Worm (Caenorhabditis elegans) whole organism, L4 larva: ENCODE results near the gene Y62H9A.1.

ENCODE experiments used
- T20F7.1 ChIP-seq: fragments of 200-800 bp; sonication (Bioruptor generic); optimal IDR thresholded peaks from 2 replicates; lab custom pipeline; 2018; ENCODE audit warnings: mild to moderate bottlenecking, missing genetic modification characterization, missing compliant biosample characterization
- Y48G9A.11 ChIP-seq: fragments of 200-800 bp; sonication (Bioruptor generic); IDR thresholded peaks from 2 replicates; pipeline ENCODE4 v1.3.6; 2022; ENCODE audit warnings: missing genetic modification reagents, missing genetic modification characterization, missing compliant biosample characterization
- ama-1 ChIP-seq: fragments of 150-350 bp; optimal IDR thresholded peaks from 2 replicates; lab custom pipeline; 2014; ENCODE audit warnings: inconsistent platforms, mixed read lengths
- attf-4 ChIP-seq: sonication (generic microtip); optimal IDR thresholded peaks from 3 replicates; lab custom pipeline; 2017; ENCODE audit warnings: missing biosample characterization, missing genetic modification characterization
- cey-2 ChIP-seq: sonication (generic microtip); optimal IDR thresholded peaks from 3 replicates; lab custom pipeline; 2017; ENCODE audit warnings: missing genetic modification characterization, mild to moderate bottlenecking, missing compliant biosample characterization, antibody characterized with exemption, borderline replicate concordance; ENCODE audit not compliant: insufficient read depth
- daf-19 ChIP-seq: fragments of 200-800 bp; sonication (Bioruptor generic); conservative IDR thresholded peaks from 2 replicates; pipeline ENCODE4 v1.3.6; 2022; ENCODE audit warnings: missing genetic modification characterization, missing compliant biosample characterization
- daf-8 ChIP-seq: fragments of 200-800 bp; sonication (Bioruptor generic); IDR thresholded peaks from 2 replicates; pipeline ENCODE4 v1.3.6; 2022; ENCODE audit warnings: missing genetic modification characterization, missing compliant biosample characterization
- dmd-6 ChIP-seq: fragments of 200-800 bp; sonication (Bioruptor generic); IDR thresholded peaks from 2 replicates; pipeline ENCODE4 v1.3.6; 2022; ENCODE audit warnings: missing genetic modification reagents, missing genetic modification characterization, missing compliant biosample characterization
- dpl-1 ChIP-seq: fragments of 150-350 bp; optimal IDR thresholded peaks from 2 replicates; lab custom pipeline; 2014; ENCODE audit warnings: missing biosample characterization, missing genetic modification reagents, missing genetic modification characterization
- fos-1 ChIP-seq: fragments of 150-350 bp; optimal IDR thresholded peaks from 2 replicates; lab custom pipeline; 2014; ENCODE audit warnings: missing biosample characterization, missing genetic modification characterization
- hmg-1.1 ChIP-seq: fragments of 200-800 bp; sonication (Bioruptor generic); IDR thresholded peaks from 2 replicates; pipeline ENCODE4 v1.3.6; 2022; ENCODE audit warnings: missing genetic modification reagents, missing genetic modification characterization, missing compliant biosample characterization
- lin-1 ChIP-seq: fragments of 200-800 bp; sonication (Bioruptor generic); IDR thresholded peaks from 2 replicates; pipeline ENCODE4 v1.3.6; 2022; ENCODE audit warnings: missing genetic modification reagents, missing genetic modification characterization, missing compliant biosample characterization
- lir-3 ChIP-seq: sonication (generic microtip); optimal IDR thresholded peaks from 2 replicates; lab custom pipeline; 2016; ENCODE audit warnings: mild to moderate bottlenecking, missing genetic modification characterization, missing compliant biosample characterization
- madf-5 ChIP-seq, 2 experiments: fragments of 200-800 bp; sonication (Bioruptor generic); IDR thresholded peaks; 2 replicates each; pipeline ENCODE4 v1.3.6; 2022; ENCODE audit warnings: missing compliant biosample characterization in 2 of 2, missing genetic modification characterization in 2 of 2
- mxl-3 ChIP-seq: fragments of 200-800 bp; sonication (Bioruptor generic); optimal IDR thresholded peaks from 2 replicates; lab custom pipeline; 2018; ENCODE audit warnings: mild to moderate bottlenecking, missing genetic modification characterization, missing compliant biosample characterization
- nhr-10 ChIP-seq: fragments of 150-350 bp; optimal IDR thresholded peaks from 2 replicates; lab custom pipeline; 2014; ENCODE audit warnings: missing biosample characterization, missing genetic modification characterization
- nhr-102 ChIP-seq: sonication (generic microtip); optimal IDR thresholded peaks from 2 replicates; lab custom pipeline; 2016; ENCODE audit warnings: mild to moderate bottlenecking, missing genetic modification characterization, moderate library complexity, missing compliant biosample characterization
- nhr-11 ChIP-seq: fragments of 150-350 bp; optimal IDR thresholded peaks from 2 replicates; lab custom pipeline; 2014; ENCODE audit warnings: missing biosample characterization, missing genetic modification characterization
- nhr-111 ChIP-seq: fragments of 200-800 bp; sonication (Bioruptor generic); optimal IDR thresholded peaks from 2 replicates; lab custom pipeline; 2018; ENCODE audit warnings: mild to moderate bottlenecking, missing genetic modification characterization, missing compliant biosample characterization
- nhr-41 ChIP-seq: fragments of 200-800 bp; sonication (Bioruptor generic); IDR thresholded peaks from 2 replicates; pipeline ENCODE4 v1.3.6; 2022; ENCODE audit warnings: missing genetic modification reagents, missing genetic modification characterization, missing compliant biosample characterization
- nhr-6 ChIP-seq: fragments of 150-350 bp; optimal IDR thresholded peaks from 2 replicates; lab custom pipeline; 2014; ENCODE audit warnings: missing biosample characterization, missing genetic modification characterization
- nhr-76 ChIP-seq: fragments of 150-350 bp; optimal IDR thresholded peaks from 2 replicates; lab custom pipeline; 2014; ENCODE audit warnings: missing biosample characterization, missing genetic modification characterization
- nhr-77 ChIP-seq: fragments of 150-350 bp; optimal IDR thresholded peaks from 2 replicates; lab custom pipeline; 2014; ENCODE audit warnings: missing biosample characterization, missing genetic modification characterization
- pha-4 ChIP-seq, 2 experiments: fragments of 150-350 bp in 1 of 2; fragments of 200-800 bp in 1 of 2; sonication (Bioruptor generic) in 1 of 2; IDR thresholded peaks in 1 of 2; optimal IDR thresholded peaks in 1 of 2; 2 replicates each; pipeline versions ENCODE4 v1.3.6 to Lab custom; 2014 to 2022; ENCODE audit warnings: missing genetic modification characterization in 2 of 2, missing genetic modification reagents in 2 of 2, missing biosample characterization in 1 of 2, missing compliant biosample characterization in 1 of 2
- php-3 ChIP-seq: fragments of 200-800 bp; sonication (Bioruptor generic); IDR thresholded peaks from 2 replicates; pipeline ENCODE4 v1.3.6; 2022; ENCODE audit warnings: missing genetic modification reagents, missing genetic modification characterization, missing compliant biosample characterization
- sdz-12 ChIP-seq: fragments of 200-800 bp; sonication (Bioruptor generic); optimal IDR thresholded peaks from 2 replicates; lab custom pipeline; 2018; ENCODE audit warnings: mild to moderate bottlenecking, missing genetic modification characterization, missing compliant biosample characterization
- snpc-4 ChIP-seq: fragments of 150-350 bp; optimal IDR thresholded peaks from 2 replicates; lab custom pipeline; 2014; ENCODE audit warnings: missing biosample characterization, missing genetic modification characterization
- unc-62 ChIP-seq, 3 experiments: fragments of 150-350 bp in 1 of 3; sonication (generic microtip); optimal IDR thresholded peaks in 2 of 3; peaks in 1 of 3; 1 replicate in 1 of 3; 2 replicates in 2 of 3; lab custom pipeline; 2014 to 2017; ENCODE audit warnings: missing biosample characterization in 3 of 3, missing genetic modification characterization in 3 of 3, missing genetic modification reagents in 3 of 3, missing genotype in 1 of 3
- zag-1 ChIP-seq: fragments of 150-350 bp; optimal IDR thresholded peaks from 2 replicates; lab custom pipeline; 2014; ENCODE audit warnings: missing biosample characterization, missing genetic modification characterization
- zfp-2 ChIP-seq: sonication (generic microtip); optimal IDR thresholded peaks from 2 replicates; lab custom pipeline; 2016; ENCODE audit warnings: mild to moderate bottlenecking, missing genetic modification characterization, missing compliant biosample characterization
- zip-11 ChIP-seq: fragments of 200-800 bp; sonication (Bioruptor generic); IDR thresholded peaks from 2 replicates; pipeline ENCODE4 v1.3.6; 2022; ENCODE audit warnings: missing genetic modification characterization, missing compliant biosample characterization
- zip-2 ChIP-seq: fragments of 150-350 bp; optimal IDR thresholded peaks from 2 replicates; lab custom pipeline; 2014; ENCODE audit warnings: missing biosample characterization, missing genetic modification characterization

Y62H9A.1 gene

DNA sequence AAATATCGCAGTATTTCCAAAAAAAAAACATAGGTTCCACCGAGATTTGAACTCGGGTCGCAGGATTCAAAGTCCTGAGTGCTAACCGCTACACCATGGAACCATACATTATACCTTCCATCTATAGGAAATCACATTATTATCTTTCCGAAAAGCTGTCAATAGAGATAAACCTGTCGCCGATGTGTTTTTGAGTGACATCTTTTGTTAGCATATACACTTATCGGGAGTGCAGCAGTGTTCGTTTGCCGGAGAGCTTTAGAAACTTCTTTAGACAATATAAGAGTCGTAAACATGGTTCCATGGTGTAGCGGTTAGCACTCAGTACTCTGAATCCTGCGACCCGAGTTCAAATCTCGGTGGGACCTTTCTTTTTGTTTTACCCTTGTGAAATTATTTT is 3.1 kb upstream of the Y62H9A.1 start (continued):
- TF ChIP-seq cey-2 (tag; lab: Kevin White, UChicago) = no peak
- TF ChIP-seq php-3 (GFP tag; lab: Robert Waterston, UW) = peak; percentile 49; the same call in 1 of the 2 replicates
- no peak for TF ChIP-seq nhr-76 (tag; lab: Kevin White, UChicago)

DNA sequence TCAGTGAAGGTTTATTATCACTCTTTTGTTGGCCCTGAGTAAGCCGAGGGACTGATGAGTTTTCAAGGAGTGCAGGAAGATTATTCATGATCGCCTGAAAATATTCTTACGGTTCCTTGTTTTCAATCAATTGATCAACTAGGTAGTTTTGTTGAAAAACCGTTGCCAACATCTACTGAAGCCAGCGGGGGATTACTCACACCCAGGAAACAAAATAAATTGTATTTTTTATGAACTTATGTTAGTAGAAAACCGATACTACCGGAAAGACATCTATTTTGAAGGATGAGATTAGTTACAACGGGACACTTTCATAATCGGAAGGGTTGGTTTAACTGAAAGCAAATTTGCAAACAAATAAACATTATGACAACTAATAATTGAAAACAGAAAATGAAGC is 2.8 kb downstream of the Y62H9A.1 start, which contains the start of gene Y62H9A.2:
Gene Y62H9A.2 (minus strand): TSS at position 101 of the 400 bp plus-strand sequence.
- TF ChIP-seq hmg-1.1 (no peak), nhr-102 (no peak), daf-8 (GFP tag; lab: Robert Waterston, UW) (no peak), dpl-1 (no peak), nhr-11 (tag; lab: Kevin White, UChicago) (no peak), attf-4 (tag; lab: Kevin White, UChicago) (no peak)

DNA sequence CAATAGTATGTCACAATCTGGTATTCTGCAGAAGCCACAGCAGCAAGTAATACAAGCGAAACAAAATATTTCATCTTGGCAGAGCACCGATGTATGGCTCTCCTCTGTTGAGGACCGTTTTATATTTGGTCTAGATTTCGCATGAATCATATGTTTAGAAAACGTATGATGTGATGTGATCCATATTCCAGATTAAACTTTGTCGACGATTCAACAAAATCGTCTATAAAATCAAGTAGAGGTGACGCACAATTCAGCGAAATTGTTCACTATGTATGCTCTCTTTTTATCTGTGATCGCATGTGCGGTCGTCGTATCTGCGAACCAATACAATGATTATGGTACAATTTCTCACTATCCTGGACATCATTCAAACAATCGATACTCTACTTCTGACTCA is 4.5 kb downstream of the Y62H9A.1 start, which contains the start of the genes Y62H9A.3 and Y62H9A.4:
Gene Y62H9A.3 (minus strand): TSS at position 101 of the 400 bp plus-strand sequence.
Gene Y62H9A.4 (plus strand): TSS at position 256 of the 400 bp plus-strand sequence.
- no peak for TF ChIP-seq pha-4 (GFP tag; IDR thresholded peaks at IDR 0.05; lab: Robert Waterston, UW)
- TF ChIP-seq pha-4 (tag; optimal IDR thresholded peaks at IDR 0.05; lab: Kevin White, UChicago) = no peak
- TF ChIP-seq zip-2 (tag; lab: Kevin White, UChicago) = no peak
- TF ChIP-seq zfp-2 = no peak
- TF ChIP-seq dmd-6 = no peak
- TF ChIP-seq unc-62 (GFP tag; optimal IDR thresholded peaks at IDR 0.05 in 1 of 2; lab: Kevin White, UChicago) = peak in 1 of 2 experiments; percentile 55
- no peak for TF ChIP-seq unc-62 (tag; optimal IDR thresholded peaks at IDR 0.05; lab: Kevin White, UChicago)

DNA sequence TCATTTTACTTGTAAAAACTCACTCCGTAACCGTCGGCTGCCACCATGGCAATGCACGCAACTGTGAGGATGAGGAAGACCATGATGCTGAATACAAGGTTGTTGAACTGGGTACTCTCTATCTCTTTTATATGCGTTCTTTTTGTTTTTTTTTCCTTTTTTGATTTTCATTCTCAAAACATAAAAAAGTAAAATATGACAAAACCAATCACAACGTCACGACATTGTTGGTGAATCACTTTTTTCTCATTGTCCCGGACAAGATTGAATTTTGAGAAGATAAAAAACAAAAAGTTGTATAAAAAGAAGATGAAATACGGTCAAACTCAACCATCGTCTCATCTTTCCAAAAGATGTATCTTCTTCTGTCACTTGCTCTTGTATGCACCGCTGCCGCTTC is 7.5 kb downstream of the Y62H9A.1 start, which contains the start of the genes Y62H9A.5 and ule-5:
Gene Y62H9A.5 (minus strand): TSS at position 101 of the 400 bp plus-strand sequence.
Gene ule-5 (plus strand): TSS at position 328 of the 400 bp plus-strand sequence.
- TF ChIP-seq Y48G9A.11 (GFP tag; lab: Robert Waterston, UW) = no peak
- no peak for TF ChIP-seq daf-8 (GFP tag; lab: Robert Waterston, UW)
- TF ChIP-seq nhr-10 (tag; lab: Kevin White, UChicago) = no peak
- no peak for TF ChIP-seq T20F7.1
- TF ChIP-seq ama-1 = no peak
- TF ChIP-seq nhr-111 (GFP tag; lab: Kevin White, UChicago) = no peak
- TF ChIP-seq zag-1 (tag; lab: Kevin White, UChicago) = no peak
- no peak for TF ChIP-seq dmd-6
- no peak for TF ChIP-seq lin-1 (GFP tag; lab: Robert Waterston, UW)
- no peak for TF ChIP-seq zip-11 (GFP tag; lab: Robert Waterston, UW)
- no peak for TF ChIP-seq zip-2 (tag; lab: Kevin White, UChicago)
- no peak for TF ChIP-seq fos-1
- no peak for TF ChIP-seq mxl-3 (GFP tag; lab: Kevin White, UChicago)
- TF ChIP-seq nhr-77 (tag; lab: Kevin White, UChicago) = no peak

DNA sequence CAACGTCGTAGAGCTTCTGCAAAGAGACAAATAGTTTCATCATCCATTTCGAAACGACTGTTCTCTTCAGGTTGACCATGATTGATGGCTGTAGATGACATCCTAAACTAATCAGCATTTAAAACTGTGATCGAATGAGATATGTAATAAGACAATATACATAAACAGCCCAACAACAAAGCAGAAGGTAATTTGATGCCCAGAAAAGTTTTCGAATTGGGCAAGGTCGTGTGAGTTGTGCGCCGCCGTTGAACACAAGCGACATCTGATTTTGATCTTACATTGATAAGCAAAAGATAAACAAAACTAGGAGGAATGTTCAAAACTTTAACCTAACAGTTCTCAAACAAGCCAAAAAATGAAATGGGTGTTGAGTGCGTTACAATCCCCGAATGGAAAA is 10.2 kb downstream of the Y62H9A.1 start, which contains the start of gene Y62H9A.7:
Gene Y62H9A.7 (minus strand): TSS at position 101 of the 400 bp plus-strand sequence.
- TF ChIP-seq nhr-41 (GFP tag; lab: Robert Waterston, UW) = no peak
- TF ChIP-seq php-3 (GFP tag; lab: Robert Waterston, UW) = no peak
- no peak for TF ChIP-seq daf-19 (GFP tag; lab: Robert Waterston, UW)
- TF ChIP-seq madf-5 (GFP tag; IDR thresholded peaks at IDR 0.05; lab: Robert Waterston, UW) = no peak
- TF ChIP-seq, all 104 proteins: peak for 0

DNA sequence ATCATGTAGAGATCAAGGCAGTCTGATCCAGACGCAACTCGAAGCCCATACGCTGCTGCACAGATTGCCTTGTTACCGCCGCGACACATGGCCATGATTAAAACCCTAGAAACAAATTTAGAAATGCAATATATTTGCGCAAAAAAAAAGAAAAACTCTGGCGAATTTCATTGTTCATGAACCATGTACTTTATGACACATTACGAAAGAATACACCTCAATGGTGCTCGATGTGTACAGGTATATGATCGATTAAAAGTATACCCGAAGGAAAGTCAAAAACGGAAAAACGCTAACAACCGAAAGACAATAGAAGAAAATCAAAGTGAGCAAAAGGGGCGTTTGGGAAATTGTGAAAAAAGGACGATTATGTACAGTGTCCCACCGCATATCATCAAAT is 17.0 kb downstream of the Y62H9A.1 start, which contains the start of gene Y62H9A.8:
Gene Y62H9A.8 (minus strand): TSS at position 101 of the 400 bp plus-strand sequence.
- TF ChIP-seq nhr-6 (tag; lab: Kevin White, UChicago) (no peak), zip-11 (GFP tag; lab: Robert Waterston, UW) (no peak), lir-3 (tag; lab: Kevin White, UChicago) (no peak), cey-2 (tag; lab: Kevin White, UChicago) (no peak), snpc-4 (tag; lab: Kevin White, UChicago) (no peak), sdz-12 (GFP tag; lab: Kevin White, UChicago) (no peak), T20F7.1 (no peak)
